Worm (Caenorhabditis elegans): Measurements from ENCODE around the gene C15H9.5.

Gene C15H9.5

DNA sequence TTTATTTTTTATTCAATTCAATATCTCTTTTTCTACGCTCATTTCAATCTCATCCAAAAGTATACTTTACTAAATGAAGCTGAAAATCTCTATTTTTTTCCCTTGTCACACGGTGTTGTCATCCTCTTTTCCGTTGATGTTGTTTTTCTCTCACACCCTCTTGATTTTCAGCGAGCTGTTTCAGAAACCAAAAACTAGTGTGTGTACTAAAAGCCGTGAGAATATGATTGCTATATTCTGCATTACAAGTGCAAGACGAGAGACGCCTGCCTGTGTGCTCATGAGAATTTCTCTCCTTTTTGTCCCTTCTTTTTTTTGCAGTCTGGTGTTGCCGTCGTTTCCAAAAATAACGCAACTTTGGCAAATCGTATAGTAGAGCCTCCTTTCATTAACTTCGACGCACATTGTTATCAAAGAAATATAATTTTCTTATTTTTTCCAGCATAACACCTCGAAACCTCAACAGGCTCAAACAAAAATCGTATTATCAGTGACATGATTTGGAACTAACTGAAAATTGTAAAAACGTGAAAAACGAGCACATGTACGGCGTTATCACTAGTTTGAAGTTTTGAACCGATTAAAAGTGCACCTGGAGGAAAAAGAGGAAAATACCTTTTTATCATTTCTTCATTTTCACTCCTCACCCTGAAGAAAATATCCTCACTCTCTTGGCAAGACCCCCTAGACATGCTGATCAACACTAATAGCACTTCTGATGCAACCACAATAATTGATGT is 25.2 kb downstream of the C15H9.5 start, which contains the start of gene C15H9.2:
Gene C15H9.2, plus strand, starts transcription at position 441 of the 740 bp plus-strand sequence.
- no peak for TF ChIP-seq klf-2 (GFP tag; conservative IDR thresholded peaks at IDR 0.05)
- TF ChIP-seq flt-1 (GFP tag; IDR thresholded peaks at IDR 0.05), result no peak
- TF ChIP-seq cog-1 (tag; optimal IDR thresholded peaks at IDR 0.05), result no peak
- no peak for TF ChIP-seq tab-1 (GFP tag; IDR thresholded peaks at IDR 0.05)

- TF ChIP-seq ztf-23 (GFP tag; IDR thresholded peaks at IDR 0.05), result no peak
- TF ChIP-seq klf-2 (GFP tag; conservative IDR thresholded peaks at IDR 0.05), result no peak
- no peak for TF ChIP-seq tab-1 (GFP tag; IDR thresholded peaks at IDR 0.05)
- no peak for TF ChIP-seq ztf-29 (GFP tag; IDR thresholded peaks at IDR 0.05)
- no peak for TF ChIP-seq ref-1 (GFP tag; conservative IDR thresholded peaks at IDR 0.05)
- no peak for TF ChIP-seq flt-1 (GFP tag; IDR thresholded peaks at IDR 0.05)
- TF ChIP-seq T22C8.4 (GFP tag; IDR thresholded peaks at IDR 0.05), result no peak
- no peak for TF ChIP-seq med-1 (GFP tag; optimal IDR thresholded peaks at IDR 0.05; ENCODE audit: insufficient read depth)
- no peak for TF ChIP-seq cog-1 (tag; optimal IDR thresholded peaks at IDR 0.05)
These were observed 28.2 kb downstream of the C15H9.5 start for ce11 chrX:6121279-6121678.

- no peak for TF ChIP-seq flt-1 (GFP tag; IDR thresholded peaks at IDR 0.05)
- no peak for TF ChIP-seq klf-2 (GFP tag; conservative IDR thresholded peaks at IDR 0.05)
- TF ChIP-seq tab-1 (GFP tag; IDR thresholded peaks at IDR 0.05), result no peak
- TF ChIP-seq med-1 (GFP tag; optimal IDR thresholded peaks at IDR 0.05; ENCODE audit: insufficient read depth), result no peak
- no peak for TF ChIP-seq cog-1 (tag; optimal IDR thresholded peaks at IDR 0.05)
- TF ChIP-seq ztf-23 (GFP tag; IDR thresholded peaks at IDR 0.05), result no peak
- TF ChIP-seq T22C8.4 (GFP tag; IDR thresholded peaks at IDR 0.05), result no peak
- no peak for TF ChIP-seq ref-1 (GFP tag; conservative IDR thresholded peaks at IDR 0.05)
- TF ChIP-seq ztf-29 (GFP tag; IDR thresholded peaks at IDR 0.05), result no peak
These were observed 28.9 kb downstream of the C15H9.5 start, which contains the start of gene nnt-1 for ce11 chrX:6122026-6122425. Gene nnt-1, plus strand, starts transcription at chrX:6122311.

DNA sequence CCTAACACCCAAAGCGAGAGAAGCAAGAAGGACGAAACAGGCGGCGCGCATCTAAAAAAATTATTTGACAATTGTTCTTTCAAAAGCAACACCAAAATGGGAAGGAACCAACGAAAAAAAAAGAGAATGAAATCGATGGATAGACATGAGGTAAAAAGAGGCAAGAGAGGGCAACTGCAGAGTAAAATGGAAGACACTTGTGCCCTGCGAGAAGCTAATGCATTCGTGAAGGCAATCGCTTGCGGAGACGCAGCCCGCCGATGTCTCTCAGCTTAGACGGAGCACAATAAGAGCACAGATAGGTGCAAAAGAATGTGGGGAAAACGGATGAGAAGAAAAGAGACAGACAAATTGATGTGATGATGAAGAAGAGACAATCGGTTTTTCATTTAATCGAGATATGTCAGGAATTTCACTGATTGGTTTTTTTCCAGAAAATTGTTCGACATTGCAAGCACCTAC is 35.2 kb downstream of the C15H9.5 start, which contains the start of gene C15H9.9:
Gene C15H9.9, minus strand, starts transcription at position 51 of the 462 bp plus-strand sequence.
- TF ChIP-seq klf-2 (GFP tag; conservative IDR thresholded peaks at IDR 0.05), result no peak
- TF ChIP-seq med-1 (GFP tag; optimal IDR thresholded peaks at IDR 0.05; ENCODE audit: insufficient read depth), result no peak
- TF ChIP-seq ztf-23 (GFP tag; IDR thresholded peaks at IDR 0.05), result no peak
- no peak for TF ChIP-seq cog-1 (tag; optimal IDR thresholded peaks at IDR 0.05)
- no peak for TF ChIP-seq tab-1 (GFP tag; IDR thresholded peaks at IDR 0.05)
- no peak for TF ChIP-seq ref-1 (GFP tag; conservative IDR thresholded peaks at IDR 0.05)
- no peak for TF ChIP-seq ztf-29 (GFP tag; IDR thresholded peaks at IDR 0.05)
- no peak for TF ChIP-seq flt-1 (GFP tag; IDR thresholded peaks at IDR 0.05)
- no peak for TF ChIP-seq T22C8.4 (GFP tag; IDR thresholded peaks at IDR 0.05)

DNA sequence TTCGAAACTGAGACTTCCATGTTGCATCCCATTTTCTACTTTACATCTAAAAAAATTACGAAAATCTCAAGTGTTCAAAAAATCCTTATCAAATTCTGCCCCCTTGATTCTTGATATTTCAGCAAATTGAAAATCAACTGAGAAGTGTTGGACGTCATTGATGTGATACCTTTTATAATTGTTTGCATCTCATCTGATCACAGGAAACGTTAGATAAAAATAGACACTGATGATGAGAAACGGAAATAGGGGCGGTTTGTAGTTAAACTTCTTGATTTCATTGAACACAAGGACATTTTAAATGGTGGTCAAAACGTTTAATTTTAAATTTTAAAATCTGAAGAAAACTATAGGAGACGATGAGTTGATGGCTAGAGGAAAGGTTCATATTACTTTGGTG is 35.7 kb downstream of the C15H9.5 start:
- TF ChIP-seq flt-1 (GFP tag; IDR thresholded peaks at IDR 0.05) (no peak), ztf-29 (GFP tag; IDR thresholded peaks at IDR 0.05) (no peak), klf-2 (GFP tag; conservative IDR thresholded peaks at IDR 0.05) (no peak), med-1 (GFP tag; optimal IDR thresholded peaks at IDR 0.05; ENCODE audit: insufficient read depth) (no peak), T22C8.4 (GFP tag; IDR thresholded peaks at IDR 0.05) (no peak), cog-1 (tag; optimal IDR thresholded peaks at IDR 0.05) (no peak), ztf-23 (GFP tag; IDR thresholded peaks at IDR 0.05) (no peak)

DNA sequence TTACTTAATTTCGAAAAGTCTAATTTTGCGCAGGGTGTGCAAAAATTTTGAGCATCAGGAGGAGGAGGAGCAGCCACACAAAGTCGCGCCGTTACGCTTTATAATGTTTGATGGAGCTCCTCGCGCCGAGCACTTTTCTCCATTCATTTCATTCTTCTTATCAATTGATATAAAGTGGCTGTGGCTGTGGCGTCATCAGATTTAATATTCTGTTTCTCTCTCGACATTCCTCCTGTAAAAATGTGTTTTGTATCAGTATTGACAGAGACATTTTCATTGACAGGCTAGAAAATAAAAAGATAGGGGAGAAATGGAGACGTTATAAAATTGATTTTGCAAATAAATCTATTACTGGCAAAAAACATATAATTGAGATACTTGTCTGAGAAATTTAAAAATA is 36.2 kb downstream of the C15H9.5 start:
- TF ChIP-seq ztf-29 (GFP tag; IDR thresholded peaks at IDR 0.05), result no peak
- 0 out of 2 replicates have a peak, but pooled peaks have one; percentile 29 for TF ChIP-seq ztf-23 (GFP tag; IDR thresholded peaks at IDR 0.05)
- TF ChIP-seq T22C8.4 (GFP tag; IDR thresholded peaks at IDR 0.05), result no peak
- no peak for TF ChIP-seq flt-1 (GFP tag; IDR thresholded peaks at IDR 0.05)

DNA sequence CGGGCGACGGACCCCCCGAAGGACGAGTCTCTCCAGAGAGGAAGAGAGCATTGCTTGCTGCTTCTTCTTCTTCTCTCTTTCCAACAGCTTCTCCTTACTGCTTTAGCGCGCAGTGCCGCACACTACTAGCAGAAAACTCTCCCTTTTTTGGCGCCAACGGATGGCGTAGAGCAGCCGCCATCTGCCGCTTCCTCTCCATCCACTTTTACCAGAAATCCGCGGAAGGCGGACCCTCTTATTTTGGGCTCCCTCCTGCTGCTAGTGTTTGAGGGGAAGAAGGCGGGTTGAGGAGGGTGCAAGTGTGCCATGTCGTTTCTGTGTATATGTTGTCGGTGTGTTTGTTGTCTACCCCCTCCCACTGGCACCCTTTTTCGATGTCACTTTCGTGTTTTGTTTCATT is 41.3 kb downstream of the C15H9.5 start:
- TF ChIP-seq flt-1 (GFP tag; IDR thresholded peaks at IDR 0.05) (0 out of 2 replicates have a peak, but pooled peaks have one; percentile 34), ztf-23 (GFP tag; IDR thresholded peaks at IDR 0.05) (no peak)

ce11 chrX:6138243-6138642 is 45.1 kb downstream of the C15H9.5 start, which contains the start of gene Y72A10A.1:
Gene Y72A10A.1, minus strand, starts transcription at chrX:6138343.
- TF ChIP-seq klf-2 (GFP tag; conservative IDR thresholded peaks at IDR 0.05), result no peak
- TF ChIP-seq flt-1 (GFP tag; IDR thresholded peaks at IDR 0.05), result no peak

ce11 chrX:6145921-6146320 is 52.8 kb downstream of the C15H9.5 start:
- TF ChIP-seq ref-1 (GFP tag; conservative IDR thresholded peaks at IDR 0.05) (no peak), med-1 (GFP tag; optimal IDR thresholded peaks at IDR 0.05; ENCODE audit: insufficient read depth) (no peak), T22C8.4 (GFP tag; IDR thresholded peaks at IDR 0.05) (no peak), cog-1 (tag; optimal IDR thresholded peaks at IDR 0.05) (no peak), ztf-23 (GFP tag; IDR thresholded peaks at IDR 0.05) (no peak), tab-1 (GFP tag; IDR thresholded peaks at IDR 0.05) (no peak), flt-1 (GFP tag; IDR thresholded peaks at IDR 0.05) (no peak), klf-2 (GFP tag; conservative IDR thresholded peaks at IDR 0.05) (no peak)
